Worm (Caenorhabditis elegans): ENCODE data around the gene Y38C1BA.4.

Y38C1BA.4 gene

ce11 chrIV:1859365-1859982 is 37.8 kb downstream of the Y38C1BA.4 start:
- TF ChIP-seq lin-39 (tag; optimal IDR thresholded peaks at IDR 0.05), result no peak
- no peak for TF ChIP-seq ZK546.5 (tag; optimal IDR thresholded peaks at IDR 0.05)
- no peak for TF ChIP-seq mab-5 (tag; optimal IDR thresholded peaks at IDR 0.05)
- no peak for TF ChIP-seq aly-2 (tag; optimal IDR thresholded peaks at IDR 0.05)
- TF ChIP-seq ztf-11 (tag; optimal IDR thresholded peaks at IDR 0.05), result no peak
- peak; percentile 89 for TF ChIP-seq nhr-21 (tag; optimal IDR thresholded peaks at IDR 0.05)
- peak; percentile 92 for TF ChIP-seq sma-9 (GFP tag; optimal IDR thresholded peaks at IDR 0.05)
- no peak for TF ChIP-seq sma-9 (tag; optimal IDR thresholded peaks at IDR 0.05)
- peak; percentile 44 for TF ChIP-seq egl-27 (tag; optimal IDR thresholded peaks at IDR 0.05)
- TF ChIP-seq dmd-4 (tag; optimal IDR thresholded peaks at IDR 0.05), result no peak
- no peak for TF ChIP-seq snpc-4 (tag; optimal IDR thresholded peaks at IDR 0.05)
- no peak for TF ChIP-seq mbf-1 (tag; optimal IDR thresholded peaks at IDR 0.05)
- peak in 1 of 2 experiments; percentile 1 for TF ChIP-seq lsy-2 (tag; optimal IDR thresholded peaks at IDR 0.05)
- peak; percentile 66 for TF ChIP-seq blmp-1 (tag; optimal IDR thresholded peaks at IDR 0.05; ENCODE audit: insufficient read depth)
- TF ChIP-seq alr-1 (tag; optimal IDR thresholded peaks at IDR 0.05), result no peak
- no peak for TF ChIP-seq ama-1 (optimal IDR thresholded peaks at IDR 0.05)
- no peak for TF ChIP-seq R02D3.7 (tag; optimal IDR thresholded peaks at IDR 0.05)
- peak in 1 of 2 experiments; percentile 10 for TF ChIP-seq mdl-1 (tag; optimal IDR thresholded peaks at IDR 0.05)
- no peak for TF ChIP-seq ceh-16 (tag; optimal IDR thresholded peaks at IDR 0.05)
- no peak for TF ChIP-seq unc-39 (tag; optimal IDR thresholded peaks at IDR 0.05)
- no peak for TF ChIP-seq sem-4 (tag; optimal IDR thresholded peaks at IDR 0.05)
- TF ChIP-seq unc-62 (GFP tag; optimal IDR thresholded peaks at IDR 0.05), result no peak
- no peak for TF ChIP-seq elt-3 (tag; optimal IDR thresholded peaks at IDR 0.05)
- peak; percentile 18 for TF ChIP-seq gmeb-1 (tag; optimal IDR thresholded peaks at IDR 0.05)
- no peak for TF ChIP-seq elt-1 (tag; optimal IDR thresholded peaks at IDR 0.05)
- no peak for TF ChIP-seq nhr-237 (tag; optimal IDR thresholded peaks at IDR 0.05)
- TF ChIP-seq ceh-82 (tag; optimal IDR thresholded peaks at IDR 0.05), result no peak
- no peak for TF ChIP-seq nhr-12 (tag; optimal IDR thresholded peaks at IDR 0.05)
- no peak for TF ChIP-seq C34F6.9 (tag; optimal IDR thresholded peaks at IDR 0.05)
- TF ChIP-seq Y55F3AM.14 (GFP tag; optimal IDR thresholded peaks at IDR 0.05), result no peak
- TF ChIP-seq lin-11 (tag; optimal IDR thresholded peaks at IDR 0.05), result no peak
- no peak for TF ChIP-seq nhr-23 (tag; optimal IDR thresholded peaks at IDR 0.05)
- TF ChIP-seq zag-1 (tag; optimal IDR thresholded peaks at IDR 0.05), result no peak
- TF ChIP-seq fos-1 (tag; optimal IDR thresholded peaks at IDR 0.05), result peak; percentile 64
- peak; percentile 79 for TF ChIP-seq sma-3 (GFP tag; optimal IDR thresholded peaks at IDR 0.05)
- TF ChIP-seq peb-1 (tag; optimal IDR thresholded peaks at IDR 0.05), result no peak
- no peak for TF ChIP-seq nhr-6 (tag; optimal IDR thresholded peaks at IDR 0.05)
- TF ChIP-seq nhr-129 (tag; optimal IDR thresholded peaks at IDR 0.05), result peak; percentile 22
- TF ChIP-seq F13H6.1 (tag; optimal IDR thresholded peaks at IDR 0.05), result peak; percentile 5
- TF ChIP-seq nhr-11 (tag; optimal IDR thresholded peaks at IDR 0.05), result no peak
- TF ChIP-seq nhr-25 (tag; optimal IDR thresholded peaks at IDR 0.05), result peak; percentile 38
- no peak for TF ChIP-seq lin-13 (GFP tag; optimal IDR thresholded peaks at IDR 0.05)
- peak; percentile 45 for TF ChIP-seq crh-2 (tag; optimal IDR thresholded peaks at IDR 0.05)

- TF ChIP-seq mbf-1 (tag; optimal IDR thresholded peaks at IDR 0.05) (no peak), ceh-82 (tag; optimal IDR thresholded peaks at IDR 0.05) (no peak), snpc-4 (tag; optimal IDR thresholded peaks at IDR 0.05) (no peak), unc-39 (tag; optimal IDR thresholded peaks at IDR 0.05) (no peak), C34F6.9 (tag; optimal IDR thresholded peaks at IDR 0.05) (no peak), R02D3.7 (tag; optimal IDR thresholded peaks at IDR 0.05) (no peak), unc-55 (GFP tag; optimal IDR thresholded peaks at IDR 0.05) (no peak), mdl-1 (tag; optimal IDR thresholded peaks at IDR 0.05) (no peak), ztf-1 (GFP tag; conservative IDR thresholded peaks at IDR 0.05) (no peak), nhr-237 (tag; optimal IDR thresholded peaks at IDR 0.05) (no peak), sma-3 (GFP tag; optimal IDR thresholded peaks at IDR 0.05) (no peak), elt-1 (tag; optimal IDR thresholded peaks at IDR 0.05) (no peak), nhr-11 (tag; optimal IDR thresholded peaks at IDR 0.05) (no peak), ztf-11 (tag; optimal IDR thresholded peaks at IDR 0.05) (no peak), ztf-4 (tag; optimal IDR thresholded peaks at IDR 0.05) (no peak), elt-3 (tag; optimal IDR thresholded peaks at IDR 0.05) (no peak), lin-13 (GFP tag; optimal IDR thresholded peaks at IDR 0.05) (no peak), crh-2 (tag; optimal IDR thresholded peaks at IDR 0.05) (no peak), lin-39 (tag; optimal IDR thresholded peaks at IDR 0.05) (no peak), sma-9 (GFP tag; optimal IDR thresholded peaks at IDR 0.05) (no peak), sma-9 (tag; optimal IDR thresholded peaks at IDR 0.05) (no peak)
These were observed 39.3 kb downstream of the Y38C1BA.4 start for ce11 chrIV:1860965-1861364.

All from whole organism, L2 larva.